Worm (Caenorhabditis elegans): Measurements from ENCODE around the gene Y37D8A.3.

DNA sequence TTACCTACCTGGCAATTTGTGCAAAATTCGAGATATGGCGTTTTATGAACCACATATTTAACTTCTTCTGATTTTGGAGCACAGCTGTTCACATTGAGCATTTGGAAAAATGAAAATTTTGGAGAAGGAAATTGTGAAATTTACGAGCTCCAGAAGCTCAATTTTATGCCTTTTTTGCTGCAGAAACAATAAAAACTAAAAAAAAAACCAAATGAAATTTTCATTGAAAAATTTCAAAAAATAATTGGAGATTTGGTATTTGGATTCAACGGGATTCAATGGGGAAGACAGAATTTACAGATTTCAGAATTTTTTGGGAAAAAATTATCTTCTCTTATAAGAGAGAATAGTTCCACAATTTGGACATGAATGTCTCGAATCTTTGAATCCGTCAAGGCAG, 27.5 kb downstream of the Y37D8A.3 start, which contains the start of gene Y37D8A.26:
- TF ChIP-seq tbx-2 (tag; optimal IDR thresholded peaks at IDR 0.05), result no peak
- TF ChIP-seq alr-1 (tag; optimal IDR thresholded peaks at IDR 0.05; ENCODE audit: borderline replicate concordance), result no peak
- no peak for TF ChIP-seq aly-2 (tag; optimal IDR thresholded peaks at IDR 0.05)
- no peak for TF ChIP-seq sptf-1 (tag; optimal IDR thresholded peaks at IDR 0.05)
- TF ChIP-seq ceh-88 (GFP tag; IDR thresholded peaks at IDR 0.05), result no peak
- TF ChIP-seq nhr-47 (tag; optimal IDR thresholded peaks at IDR 0.05), result no peak
- no peak for TF ChIP-seq ceh-90 (tag; optimal IDR thresholded peaks at IDR 0.05)
- no peak for TF ChIP-seq zag-1 (tag; optimal IDR thresholded peaks at IDR 0.05)
- TF ChIP-seq mep-1 (tag; optimal IDR thresholded peaks at IDR 0.05), result no peak
- no peak for TF ChIP-seq sup-37 (GFP tag; optimal IDR thresholded peaks at IDR 0.05)
- TF ChIP-seq elt-2 (tag; optimal IDR thresholded peaks at IDR 0.05), result no peak
- TF ChIP-seq sox-4 (tag; optimal IDR thresholded peaks at IDR 0.05), result no peak
- TF ChIP-seq snu-23 (GFP tag; optimal IDR thresholded peaks at IDR 0.05), result no peak
- TF ChIP-seq fkh-10 (GFP tag; optimal IDR thresholded peaks at IDR 0.05), result no peak

Measured in whole organism, L1 larva.